Fruit fly (Drosophila melanogaster): ENCODE data around the gene Brd8.

Gene Brd8

DNA sequence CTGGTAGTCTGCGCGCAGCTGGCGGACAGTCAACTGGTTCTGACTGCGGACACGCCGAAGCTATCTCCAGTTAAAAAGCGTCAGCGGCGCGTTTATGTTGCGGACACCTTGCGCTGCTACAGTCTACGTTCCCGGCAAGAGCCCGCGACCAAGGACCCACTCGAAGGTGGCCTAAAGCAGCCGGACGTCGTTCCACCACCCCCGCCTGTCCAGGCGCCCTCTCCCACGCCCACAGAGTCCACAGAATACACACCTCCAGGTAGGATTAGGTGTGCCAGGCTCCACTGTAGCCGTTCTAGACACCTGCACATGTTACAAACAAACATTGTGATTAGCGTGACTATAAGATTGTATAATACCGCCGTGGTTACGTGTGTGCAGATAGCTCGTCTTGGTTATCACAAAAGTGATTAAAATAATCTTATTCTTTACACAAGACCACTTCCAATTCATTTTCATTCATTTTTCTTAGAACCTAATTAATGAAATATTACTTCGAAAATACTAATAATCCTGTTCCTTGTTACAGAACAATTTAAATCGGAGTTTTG is 7.3 kb downstream of the Brd8 start (continued):
- TF ChIP-seq Hr51 (GFP tag; optimal IDR thresholded peaks at IDR 0.05) (no peak), CG3847 (GFP tag; IDR thresholded peaks at IDR 0.05) (peak; percentile 44; the same call in 1 of the 2 replicates), D (optimal IDR thresholded peaks at IDR 0.05) (no peak), D (GFP tag; optimal IDR thresholded peaks at IDR 0.05) (no peak), CG13296 (GFP tag; optimal IDR thresholded peaks at IDR 0.05) (no peak), ro (GFP tag; IDR thresholded peaks at IDR 0.05) (no peak), mirr (GFP tag; optimal IDR thresholded peaks at IDR 0.05) (peak; percentile 71), Eip74EF (GFP tag; optimal IDR thresholded peaks at IDR 0.05) (no peak), wdn (GFP tag; IDR thresholded peaks at IDR 0.05) (peak; percentile 37; the same call in 1 of the 2 replicates), CG10209 (GFP tag; optimal IDR thresholded peaks at IDR 0.05) (no peak), exex (tag; optimal IDR thresholded peaks at IDR 0.05) (peak; percentile 84), Aef1 (GFP tag; IDR thresholded peaks at IDR 0.05) (peak; percentile 49; the same call in 1 of the 3 replicates), CG17359 (tag; optimal IDR thresholded peaks at IDR 0.05) (no peak)

DNA sequence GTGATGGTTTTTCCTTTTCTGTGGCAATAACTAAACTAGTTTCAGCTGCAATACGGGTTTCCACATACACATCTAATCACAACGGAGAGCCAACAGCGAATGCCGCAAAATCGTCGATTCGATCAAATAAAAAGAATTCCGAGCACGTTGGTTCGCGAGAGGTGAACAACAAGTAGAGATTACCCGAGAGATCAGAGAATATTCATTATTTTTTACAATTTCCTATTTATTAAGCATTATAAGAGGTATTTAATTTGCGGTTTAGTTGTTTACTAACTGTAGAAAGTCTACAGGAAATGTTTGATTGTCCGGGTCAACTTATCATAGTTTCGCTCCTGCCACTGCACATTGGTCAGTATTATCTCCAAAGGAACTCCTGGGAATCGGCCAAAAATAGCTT is 15.3 kb downstream of the Brd8 start, which contains the start of gene CG11951:
CG11951 (minus strand) TSS at position 101 of the 400 bp plus-strand sequence.
- TF ChIP-seq CG9215 (GFP tag; IDR thresholded peaks at IDR 0.05) (no peak), abd-A (tag; optimal IDR thresholded peaks at IDR 0.05) (no peak), Opbp (GFP tag; IDR thresholded peaks at IDR 0.05; ENCODE audit: partially characterized antibody) (no peak), Drgx (GFP tag; IDR thresholded peaks at IDR 0.05) (no peak), CG1832 (GFP tag; optimal IDR thresholded peaks at IDR 0.05) (no peak), CHES-1-like (GFP tag; optimal IDR thresholded peaks at IDR 0.05) (no peak), CG6654 (GFP tag; optimal IDR thresholded peaks at IDR 0.05) (no peak), CG4360 (GFP tag; IDR thresholded peaks at IDR 0.05) (no peak), hb (GFP tag; IDR thresholded peaks at IDR 0.05; ENCODE audit: partially characterized antibody) (no peak), Doc3 (GFP tag; IDR thresholded peaks at IDR 0.05; ENCODE audit: partially characterized antibody) (no peak), Myb (GFP tag; optimal IDR thresholded peaks at IDR 0.05) (no peak), CG5953 (GFP tag; IDR thresholded peaks at IDR 0.05) (no peak)

DNA sequence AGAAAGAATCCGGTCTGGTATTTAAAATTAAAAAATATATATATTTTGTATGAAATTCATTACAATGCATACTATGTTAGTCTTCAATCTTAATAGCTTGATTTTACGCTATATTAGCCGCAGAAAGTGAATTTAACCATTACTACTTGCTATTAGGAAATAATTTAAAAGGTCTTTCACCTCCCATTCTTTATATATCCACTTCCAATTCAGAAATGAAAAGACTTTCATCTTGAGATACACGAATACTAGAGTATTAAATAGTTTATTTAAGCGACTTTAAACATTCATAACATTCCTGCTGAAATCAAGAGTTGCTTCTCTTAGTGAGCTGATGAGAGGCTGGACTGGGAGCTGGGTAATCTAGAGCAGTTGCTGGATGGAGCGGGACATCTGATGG is 21.4 kb downstream of the Brd8 start, which contains the start of gene CG31445:
CG31445 (minus strand) TSS at position 101 of the 400 bp plus-strand sequence.
- TF ChIP-seq dmrt99B (tag; optimal IDR thresholded peaks at IDR 0.05), result no peak

DNA sequence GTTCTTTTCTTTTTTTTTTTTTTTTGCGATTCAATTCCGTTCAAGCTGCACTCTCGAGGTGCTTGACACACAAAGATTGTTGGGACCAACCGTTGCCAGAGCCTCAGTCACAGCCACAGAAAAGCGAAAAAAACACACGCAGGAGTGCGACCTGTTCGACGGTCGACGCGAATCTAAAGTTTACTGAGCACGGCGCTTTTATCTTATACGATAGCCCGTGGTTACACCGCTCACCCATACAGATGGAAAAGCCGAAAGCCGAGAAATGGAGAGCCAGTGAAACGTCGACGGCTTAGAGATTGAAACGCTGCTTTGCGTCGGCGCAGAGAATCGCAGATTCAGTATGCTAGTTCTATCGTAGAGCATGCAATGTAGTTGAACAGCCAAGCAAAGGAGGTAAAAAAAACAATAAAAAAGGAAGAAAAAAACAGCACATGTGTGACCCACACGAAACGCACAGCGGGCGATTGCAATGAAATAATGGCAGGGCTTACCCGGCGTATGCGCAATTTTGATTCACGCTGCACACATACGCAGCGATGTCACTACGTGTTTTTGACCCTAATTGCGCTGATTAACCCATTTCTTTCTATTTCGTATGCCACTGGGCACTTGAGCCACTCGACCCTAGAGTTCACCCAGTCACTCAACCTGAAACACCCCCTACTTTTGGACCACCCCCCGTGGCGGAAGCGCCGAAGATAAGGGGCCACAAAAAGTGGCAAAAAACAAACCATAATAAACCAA is 27.2 kb downstream of the Brd8 start, which contains the start of gene SP1029:
SP1029 (minus strand) TSS at position 180 of the 747 bp plus-strand sequence.
- peak; percentile 76 for TF ChIP-seq Deaf1 (tag; optimal IDR thresholded peaks at IDR 0.05)
- 0 out of 3 replicates have a peak, but pooled peaks have one; percentile 20 for TF ChIP-seq mld (GFP tag; IDR thresholded peaks at IDR 0.05; ENCODE audit: partially characterized antibody)
- peak; percentile 36; the same call in 1 of the 2 replicates for TF ChIP-seq Drgx (GFP tag; IDR thresholded peaks at IDR 0.05)
- peak; percentile 24 for TF ChIP-seq ewg (GFP tag; optimal IDR thresholded peaks at IDR 0.05)
- TF ChIP-seq trem (tag; optimal IDR thresholded peaks at IDR 0.05), result no peak
- TF ChIP-seq dm (GFP tag; optimal IDR thresholded peaks at IDR 0.05), result no peak
- TF ChIP-seq CG7372 (GFP tag; IDR thresholded peaks at IDR 0.05), result peak; percentile 73; the same call in 1 of the 2 replicates
- TF ChIP-seq Med (GFP tag), result peak; percentile 51
- peak; percentile 39 for TF ChIP-seq Ets65A (GFP tag)
- no peak for TF ChIP-seq hkb (optimal IDR thresholded peaks at IDR 0.05)
- no peak for TF ChIP-seq hkb (GFP tag; IDR thresholded peaks at IDR 0.05)
- TF ChIP-seq cg (GFP tag; optimal IDR thresholded peaks at IDR 0.05), result peak; percentile 15
- TF ChIP-seq Scr (GFP tag; IDR thresholded peaks at IDR 0.05; ENCODE audit: partially characterized antibody), result peak; percentile 21; the same call in 1 of the 2 replicates
- 0 out of 3 replicates have a peak, but pooled peaks have one; percentile 12 for TF ChIP-seq Optix (GFP tag; IDR thresholded peaks at IDR 0.05)
- 0 out of 4 replicates have a peak, but pooled peaks have one; percentile 60 for TF ChIP-seq chinmo (GFP tag; IDR thresholded peaks at IDR 0.05; ENCODE audit: partially characterized antibody)
- peak; percentile 36 for TF ChIP-seq Jarid2 (GFP tag; optimal IDR thresholded peaks at IDR 0.05)
- peak in 1 of 2 experiments; percentile 12 for TF ChIP-seq Trl (optimal IDR thresholded peaks at IDR 0.05)
- TF ChIP-seq Trl (GFP tag; optimal IDR thresholded peaks at IDR 0.05), result no peak
- TF ChIP-seq nau (GFP tag; optimal IDR thresholded peaks at IDR 0.05), result no peak
